Worm (Caenorhabditis elegans) whole organism, midembryonic: ENCODE data around the gene fbxa-206.

ENCODE experiments used
- T22C8.4 ChIP-seq: fragments of 200-800 bp; sonication (Bioruptor generic); IDR thresholded peaks from 2 replicates; pipeline ENCODE4 v1.3.6; 2022; ENCODE audit warnings: missing genetic modification characterization, missing compliant biosample characterization
- cog-1 ChIP-seq: sonication (generic microtip); optimal IDR thresholded peaks from 2 replicates; lab custom pipeline; 2016; ENCODE audit warnings: missing genetic modification characterization, missing compliant biosample characterization
- flt-1 ChIP-seq: fragments of 200-800 bp; sonication (Bioruptor generic); IDR thresholded peaks from 2 replicates; pipeline ENCODE4 v1.3.6; 2022; ENCODE audit warnings: missing genetic modification characterization, missing compliant biosample characterization
- klf-2 ChIP-seq: fragments of 200-800 bp; sonication (Bioruptor generic); conservative IDR thresholded peaks from 2 replicates; pipeline ENCODE4 v1.3.6; 2022; ENCODE audit warnings: missing genetic modification reagents, missing genetic modification characterization, missing compliant biosample characterization
- med-1 ChIP-seq: sonication (generic microtip); optimal IDR thresholded peaks from 2 replicates; lab custom pipeline; 2017; ENCODE audit warnings: missing genetic modification characterization, mild to moderate bottlenecking, missing compliant biosample characterization, antibody characterized with exemption, missing genetic modification reagents; ENCODE audit not compliant: insufficient read depth
- ref-1 ChIP-seq: fragments of 200-800 bp; sonication (Bioruptor generic); conservative IDR thresholded peaks from 2 replicates; pipeline ENCODE4 v1.3.6; 2022; ENCODE audit warnings: missing genetic modification reagents, missing genetic modification characterization, missing compliant biosample characterization
- tab-1 ChIP-seq: fragments of 200-800 bp; sonication (Bioruptor generic); IDR thresholded peaks from 2 replicates; pipeline ENCODE4 v1.3.6; 2022; ENCODE audit warnings: missing genetic modification characterization, missing compliant biosample characterization
- ztf-23 ChIP-seq: fragments of 200-800 bp; sonication (Bioruptor generic); IDR thresholded peaks from 2 replicates; pipeline ENCODE4 v1.3.6; 2022; ENCODE audit warnings: missing genetic modification reagents, missing genetic modification characterization, missing compliant biosample characterization
- ztf-29 ChIP-seq: fragments of 200-800 bp; sonication (Bioruptor generic); IDR thresholded peaks from 2 replicates; pipeline ENCODE4 v1.3.6; 2022; ENCODE audit warnings: missing genetic modification reagents, missing genetic modification characterization, missing compliant biosample characterization

The fbxa-206 gene

DNA sequence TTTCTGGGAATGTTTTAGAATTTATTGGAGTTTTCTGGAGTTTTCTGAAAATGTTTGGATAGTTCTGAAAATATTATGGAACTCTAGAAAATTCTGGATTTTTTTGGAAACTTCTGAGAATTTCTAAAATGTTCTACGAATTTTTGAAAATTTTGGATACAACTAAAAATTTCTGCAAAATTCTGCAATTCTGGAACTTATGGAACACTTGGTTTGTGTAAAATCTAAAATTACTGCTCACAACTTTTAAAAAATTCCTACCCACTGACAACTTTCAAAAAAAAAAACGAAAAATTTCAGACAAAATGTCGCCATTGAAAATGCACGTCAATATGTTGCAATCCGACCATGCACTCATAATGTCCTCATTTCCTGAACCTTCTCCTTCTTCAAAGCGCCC is 13.7 kb downstream of the fbxa-206 start, which contains the start of gene nhr-262:
Gene nhr-262, plus strand, starts transcription at position 301 of the 400 bp plus-strand sequence.
- TF ChIP-seq T22C8.4 (GFP tag; lab: Robert Waterston, UW) (no peak), ztf-29 (GFP tag; lab: Robert Waterston, UW) (no peak), med-1 (GFP tag; lab: Kevin White, UChicago) (no peak)

ce11 chrV:16902726-16903125 is 15.6 kb downstream of the fbxa-206 start, which contains the start of gene srd-68:
Gene srd-68 (minus strand): TSS chrV:16902826.
- no peak for TF ChIP-seq cog-1
- TF ChIP-seq T22C8.4 (GFP tag; lab: Robert Waterston, UW): no peak
- no peak for TF ChIP-seq ref-1
- TF ChIP-seq klf-2 (GFP tag; lab: Robert Waterston, UW): no peak
- no peak for TF ChIP-seq med-1 (GFP tag; lab: Kevin White, UChicago)
- no peak for TF ChIP-seq flt-1
- TF ChIP-seq tab-1 (GFP tag; lab: Robert Waterston, UW): no peak
- TF ChIP-seq ztf-23 (GFP tag; lab: Robert Waterston, UW): no peak
- TF ChIP-seq ztf-29 (GFP tag; lab: Robert Waterston, UW): no peak

- TF ChIP-seq tab-1 (GFP tag; lab: Robert Waterston, UW) (no peak), med-1 (GFP tag; lab: Kevin White, UChicago) (no peak)
Observed at ce11 chrV:16899355-16899754, 18.9 kb downstream of the fbxa-206 start, which contains the start of gene fbxa-45. Gene fbxa-45 (minus strand): TSS chrV:16899455.

DNA sequence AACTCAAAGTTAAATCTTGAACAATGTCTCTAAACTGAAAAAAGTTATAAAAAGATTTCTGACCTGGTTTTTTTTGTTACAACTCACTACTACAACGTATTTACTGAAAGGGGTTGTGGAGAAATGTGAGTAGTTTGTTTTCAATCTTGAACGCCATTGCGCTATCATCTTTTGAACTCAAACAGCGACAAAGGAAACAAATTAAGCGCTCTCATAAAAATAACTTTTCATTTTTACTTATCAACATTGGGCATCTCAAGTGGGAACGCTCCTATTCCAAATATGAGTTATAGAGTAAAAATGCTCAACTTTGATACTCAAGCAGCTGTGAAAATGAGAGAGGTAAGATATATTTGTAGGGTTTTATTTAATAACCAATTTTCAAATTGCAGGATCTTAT is 24.8 kb downstream of the fbxa-206 start, which contains the start of gene F09C6.15:
Gene F09C6.15, plus strand, starts transcription at position 301 of the 400 bp plus-strand sequence.
- no peak for TF ChIP-seq ztf-29 (GFP tag; lab: Robert Waterston, UW)
- no peak for TF ChIP-seq med-1 (GFP tag; lab: Kevin White, UChicago)

ce11 chrV:16888788-16889325 is 29.4 kb downstream of the fbxa-206 start, which contains the start of the genes ifas-2 and fbxa-44:
Gene ifas-2 (minus strand): TSS chrV:16888888.
Gene fbxa-44 (plus strand): TSS chrV:16889275.
- no peak for TF ChIP-seq flt-1
- no peak for TF ChIP-seq T22C8.4 (GFP tag; lab: Robert Waterston, UW)
- TF ChIP-seq cog-1: no peak
- no peak for TF ChIP-seq ztf-23 (GFP tag; lab: Robert Waterston, UW)
- no peak for TF ChIP-seq med-1 (GFP tag; lab: Kevin White, UChicago)
- no peak for TF ChIP-seq ztf-29 (GFP tag; lab: Robert Waterston, UW)
- no peak for TF ChIP-seq ref-1
- TF ChIP-seq tab-1 (GFP tag; lab: Robert Waterston, UW): no peak
- no peak for TF ChIP-seq klf-2 (GFP tag; lab: Robert Waterston, UW)

ce11 chrV:16884744-16885143 is 33.5 kb downstream of the fbxa-206 start, which contains the start of gene F09C6.13:
Gene F09C6.13 (plus strand): TSS chrV:16885044.
- TF ChIP-seq ztf-23 (GFP tag; lab: Robert Waterston, UW) (no peak), ztf-29 (GFP tag; lab: Robert Waterston, UW) (no peak), klf-2 (GFP tag; lab: Robert Waterston, UW) (no peak), cog-1 (no peak), ref-1 (no peak), T22C8.4 (GFP tag; lab: Robert Waterston, UW) (no peak), flt-1 (no peak), med-1 (GFP tag; lab: Kevin White, UChicago) (no peak), tab-1 (GFP tag; lab: Robert Waterston, UW) (no peak)

DNA sequence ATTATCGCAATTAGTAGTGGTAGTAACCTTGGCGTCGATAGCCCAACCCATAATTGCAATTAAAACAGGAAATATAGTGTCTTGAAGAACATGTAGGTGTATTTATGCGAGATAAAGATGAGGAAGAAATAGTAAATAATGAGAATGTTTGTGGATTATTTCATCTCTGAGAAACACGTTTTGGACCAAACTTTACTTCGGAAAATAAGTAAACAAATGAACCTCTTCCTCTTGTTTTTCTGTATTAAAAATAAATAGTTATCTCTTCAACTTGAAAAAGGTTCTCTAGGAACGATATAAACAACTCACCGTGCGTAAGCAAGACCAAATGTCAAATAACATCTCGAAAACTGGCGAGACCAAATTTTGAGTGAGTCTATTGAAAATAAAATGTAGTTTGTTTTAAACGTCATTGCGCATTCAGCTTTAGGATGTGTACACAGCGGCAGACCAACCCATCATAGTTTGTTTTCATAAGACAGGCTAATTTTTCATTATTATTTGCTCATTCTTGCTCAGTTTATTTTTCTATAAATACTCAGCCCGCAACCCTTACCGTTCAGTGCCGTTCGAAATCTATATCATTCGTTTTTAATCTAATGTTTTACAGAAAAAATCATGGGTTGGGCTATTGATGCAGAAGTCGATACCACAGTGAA is 35.9 kb downstream of the fbxa-206 start, which contains the start of the genes F09C6.11 and F09C6.12:
Gene F09C6.11, minus strand, starts transcription at position 51 of the 659 bp plus-strand sequence.
Gene F09C6.12, plus strand, starts transcription at position 609 of the 659 bp plus-strand sequence.
- TF ChIP-seq cog-1 (no peak), flt-1 (no peak), ref-1 (no peak), med-1 (GFP tag; lab: Kevin White, UChicago) (no peak), ztf-23 (GFP tag; lab: Robert Waterston, UW) (no peak), T22C8.4 (GFP tag; lab: Robert Waterston, UW) (no peak), ztf-29 (GFP tag; lab: Robert Waterston, UW) (no peak), klf-2 (GFP tag; lab: Robert Waterston, UW) (no peak), tab-1 (GFP tag; lab: Robert Waterston, UW) (no peak)

DNA sequence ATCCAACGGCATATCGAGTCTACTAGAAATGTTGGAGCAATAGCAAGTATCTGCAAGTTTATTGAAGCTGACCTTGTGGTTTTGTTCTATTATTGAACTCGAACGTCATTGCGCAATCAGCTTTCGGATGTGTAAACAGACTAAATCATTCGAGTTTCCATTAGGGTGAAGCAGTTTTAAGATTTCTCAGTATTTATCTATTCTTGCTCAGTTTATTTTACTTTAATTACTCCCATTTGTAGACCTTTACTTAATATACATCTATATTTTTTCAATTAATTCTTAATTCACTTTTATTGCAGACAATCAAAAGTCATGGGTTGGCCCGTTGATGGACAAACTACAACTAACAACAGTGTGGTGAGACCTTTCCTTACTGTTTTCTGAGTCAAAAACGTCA is 37.6 kb downstream of the fbxa-206 start, which contains the start of gene F09C6.14:
Gene F09C6.14, plus strand, starts transcription at position 301 of the 400 bp plus-strand sequence.
- TF ChIP-seq flt-1: no peak
- TF ChIP-seq klf-2 (GFP tag; lab: Robert Waterston, UW): no peak
- TF ChIP-seq med-1 (GFP tag; lab: Kevin White, UChicago): no peak
- TF ChIP-seq ref-1: no peak
- no peak for TF ChIP-seq ztf-23 (GFP tag; lab: Robert Waterston, UW)
- no peak for TF ChIP-seq tab-1 (GFP tag; lab: Robert Waterston, UW)
- TF ChIP-seq ztf-29 (GFP tag; lab: Robert Waterston, UW): no peak
- TF ChIP-seq T22C8.4 (GFP tag; lab: Robert Waterston, UW): no peak
- TF ChIP-seq cog-1: no peak

- TF ChIP-seq med-1 (GFP tag; lab: Kevin White, UChicago): no peak
- TF ChIP-seq cog-1: no peak
- no peak for TF ChIP-seq ztf-29 (GFP tag; lab: Robert Waterston, UW)
- no peak for TF ChIP-seq ztf-23 (GFP tag; lab: Robert Waterston, UW)
- no peak for TF ChIP-seq tab-1 (GFP tag; lab: Robert Waterston, UW)
- no peak for TF ChIP-seq klf-2 (GFP tag; lab: Robert Waterston, UW)
- TF ChIP-seq T22C8.4 (GFP tag; lab: Robert Waterston, UW): no peak
- TF ChIP-seq ref-1: no peak
- TF ChIP-seq flt-1: no peak
Observed at ce11 chrV:16880054-16880453, 38.2 kb downstream of the fbxa-206 start, which contains the start of gene F09C6.3. Gene F09C6.3 (minus strand): TSS chrV:16880154.
